Fruit fly (Drosophila melanogaster): ENCODE results near the gene mmy.

- no peak for TF ChIP-seq pad (GFP tag; optimal IDR thresholded peaks at IDR 0.05)
- no peak for TF ChIP-seq Crg-1 (GFP tag; optimal IDR thresholded peaks at IDR 0.05)
- peak; percentile 22 for TF ChIP-seq bab1 (GFP tag; optimal IDR thresholded peaks at IDR 0.05)
- no peak for TF ChIP-seq tj (GFP tag; optimal IDR thresholded peaks at IDR 0.05)
- TF ChIP-seq CG5204 (GFP tag; optimal IDR thresholded peaks at IDR 0.05) = no peak
- no peak for TF ChIP-seq CG7101 (tag; optimal IDR thresholded peaks at IDR 0.05)
- no peak for TF ChIP-seq ovo (GFP tag; optimal IDR thresholded peaks at IDR 0.05)
- no peak for TF ChIP-seq CG33017 (tag; optimal IDR thresholded peaks at IDR 0.05)
Observed at dm6 chr2L:6448334-6448703, 25.4 kb downstream of the mmy start, which contains the start of gene Acox3.

All from whole organism, adult.